Fruit fly (Drosophila melanogaster) whole organism, embryonic: Measurements from ENCODE around the gene CG17233.

ENCODE experiments used
- CG12219 ChIP-seq: fragments of 200-800 bp; sonication (Bioruptor generic); optimal IDR thresholded peaks from 3 replicates; lab custom pipeline; 2018; ENCODE audit warnings: missing biosample characterization, mild to moderate bottlenecking, missing genetic modification characterization
- CG13287 ChIP-seq: fragments of 200-800 bp; sonication (Bioruptor generic); IDR thresholded peaks from 2 replicates; pipeline ENCODE4 v1.3.6; 2022; ENCODE audit warnings: missing biosample characterization, missing genetic modification characterization; ENCODE audit not compliant: partially characterized antibody
- CG14710 ChIP-seq: fragments of 200-800 bp; sonication (Bioruptor generic); optimal IDR thresholded peaks from 3 replicates; lab custom pipeline; 2019; ENCODE audit warnings: missing biosample characterization, mild to moderate bottlenecking, missing genetic modification characterization, moderate library complexity
- CG16813 ChIP-seq: fragments of 200-800 bp; sonication (Bioruptor generic); IDR thresholded peaks from 3 replicates; pipeline ENCODE4 v1.3.6; 2022; ENCODE audit warnings: missing biosample characterization, missing genetic modification characterization; ENCODE audit not compliant: partially characterized antibody
- CG16815 ChIP-seq: fragments of 200-800 bp; sonication (Bioruptor generic); optimal IDR thresholded peaks from 3 replicates; lab custom pipeline; 2017; ENCODE audit warnings: missing biosample characterization, mild to moderate bottlenecking, missing genetic modification characterization
- CG1792 ChIP-seq: fragments of 200-800 bp; sonication (Bioruptor generic); optimal IDR thresholded peaks from 2 replicates; lab custom pipeline; 2016; ENCODE audit warnings: missing biosample characterization, missing genetic modification characterization
- CG18619 ChIP-seq: fragments of 200-800 bp; sonication (Bioruptor generic); optimal IDR thresholded peaks from 3 replicates; lab custom pipeline; 2017; ENCODE audit warnings: missing biosample characterization, mild to moderate bottlenecking, missing genetic modification characterization
- CG18764 ChIP-seq: fragments of 200-800 bp; sonication (Bioruptor generic); optimal IDR thresholded peaks from 3 replicates; lab custom pipeline; 2016; ENCODE audit warnings: missing biosample characterization, missing genetic modification characterization
- CG2199 ChIP-seq: fragments of 200-800 bp; sonication (Bioruptor generic); IDR thresholded peaks from 3 replicates; pipeline ENCODE4 v1.3.6; 2022; ENCODE audit warnings: missing biosample characterization, missing genetic modification characterization
- CG30403 ChIP-seq: fragments of 200-800 bp; sonication (Bioruptor generic); optimal IDR thresholded peaks from 3 replicates; lab custom pipeline; 2016; ENCODE audit warnings: missing biosample characterization, missing genetic modification characterization
- CG3726 ChIP-seq: fragments of 200-800 bp; sonication (Bioruptor generic); IDR thresholded peaks from 3 replicates; pipeline ENCODE4, ENCODE4 v1.3.6; 2022; ENCODE audit warnings: missing biosample characterization, missing genetic modification characterization
- CG4282 ChIP-seq: fragments of 200-800 bp; sonication (Bioruptor generic); optimal IDR thresholded peaks from 2 replicates; lab custom pipeline; 2016; ENCODE audit warnings: missing biosample characterization, missing genetic modification characterization
- CG5180 ChIP-seq: fragments of 200-800 bp; sonication (Bioruptor generic); optimal IDR thresholded peaks from 3 replicates; lab custom pipeline; 2017; ENCODE audit warnings: missing biosample characterization, missing genetic modification characterization, mild to moderate bottlenecking, moderate library complexity, missing genetic modification reagents
- CG6254 ChIP-seq: fragments of 200-800 bp; sonication (Bioruptor generic); optimal IDR thresholded peaks from 3 replicates; lab custom pipeline; 2017; ENCODE audit warnings: mild to moderate bottlenecking, missing biosample characterization, missing genetic modification reagents, missing genetic modification characterization
- CG6272 ChIP-seq: fragments of 200-800 bp; sonication (Bioruptor generic); IDR thresholded peaks from 2 replicates; pipeline ENCODE4 v1.3.6; 2022; ENCODE audit warnings: missing biosample characterization, missing genetic modification characterization
- CG6854 ChIP-seq: fragments of 200-800 bp; sonication (Bioruptor generic); optimal IDR thresholded peaks from 3 replicates; lab custom pipeline; 2017; ENCODE audit warnings: missing biosample characterization, mild to moderate bottlenecking, missing genetic modification characterization
- CG8478 ChIP-seq: fragments of >200 bp; optimal IDR thresholded peaks from 2 replicates; lab custom pipeline; 2018
- Dfd ChIP-seq, 2 experiments: fragments of >200 bp; optimal IDR thresholded peaks; 2 replicates each; lab custom pipeline; 2017; ENCODE audit warnings: missing biosample characterization in 2 of 2, missing genetic modification characterization in 2 of 2
- E2f2 ChIP-seq: fragments of 200-800 bp; sonication (Bioruptor generic); IDR thresholded peaks from 2 replicates; pipeline ENCODE4 v1.3.6; 2022; ENCODE audit warnings: missing biosample characterization, missing genetic modification characterization
- HmgZ ChIP-seq: fragments of 200-800 bp; sonication (Bioruptor generic); optimal IDR thresholded peaks from 2 replicates; lab custom pipeline; 2018; ENCODE audit warnings: missing biosample characterization, mild to moderate bottlenecking, missing genetic modification characterization
- Jarid2 ChIP-seq: fragments of 200-800 bp; sonication (Bioruptor generic); optimal IDR thresholded peaks from 3 replicates; lab custom pipeline; 2017; ENCODE audit warnings: mild to moderate bottlenecking, missing biosample characterization, missing genetic modification reagents, missing genetic modification characterization
- MBD-R2 ChIP-seq: fragments of 200-800 bp; sonication (Bioruptor generic); IDR thresholded peaks from 2 replicates; pipeline ENCODE4 v1.3.6; 2022; ENCODE audit warnings: missing biosample characterization, missing genetic modification characterization
- Myb ChIP-seq: fragments of 200-800 bp; sonication (Bioruptor generic); optimal IDR thresholded peaks from 2 replicates; lab custom pipeline; 2016; ENCODE audit warnings: missing biosample characterization, missing genetic modification characterization
- Scr ChIP-seq: fragments of 200-800 bp; sonication (Bioruptor generic); IDR thresholded peaks from 2 replicates; pipeline ENCODE4 v1.3.6; 2022; ENCODE audit warnings: missing biosample characterization, missing genetic modification characterization; ENCODE audit not compliant: partially characterized antibody
- bigmax ChIP-seq: fragments of 200-800 bp; sonication (Bioruptor generic); optimal IDR thresholded peaks from 2 replicates; lab custom pipeline; 2018; ENCODE audit warnings: missing biosample characterization, mild to moderate bottlenecking, missing genetic modification characterization
- bsh ChIP-seq, 2 experiments: fragments of 200-800 bp; sonication (Bioruptor generic); optimal IDR thresholded peaks; 2 replicates each; lab custom pipeline; 2017 to 2018; ENCODE audit warnings: mild to moderate bottlenecking in 2 of 2, missing biosample characterization in 2 of 2, missing genetic modification characterization in 2 of 2, moderate library complexity in 1 of 2
- chm ChIP-seq: fragments of 200-800 bp; sonication (Bioruptor generic); IDR thresholded peaks from 2 replicates; pipeline ENCODE4 v1.3.6; 2022; ENCODE audit warnings: missing biosample characterization, missing genetic modification characterization
- cwo ChIP-seq: fragments of 200-800 bp; sonication (Bioruptor generic); optimal IDR thresholded peaks from 3 replicates; lab custom pipeline; 2017; ENCODE audit warnings: missing biosample characterization, missing genetic modification characterization, mild to moderate bottlenecking, moderate library complexity, missing genetic modification reagents
- fd102C ChIP-seq: fragments of 200-800 bp; sonication (Bioruptor generic); optimal IDR thresholded peaks from 2 replicates; lab custom pipeline; 2018; ENCODE audit warnings: missing biosample characterization, mild to moderate bottlenecking, missing genetic modification characterization, moderate library complexity
- fd3F ChIP-seq: fragments of 200-800 bp; sonication (Bioruptor generic); optimal IDR thresholded peaks from 2 replicates; lab custom pipeline; 2018; ENCODE audit warnings: missing biosample characterization, mild to moderate bottlenecking, missing genetic modification characterization, moderate library complexity
- hb ChIP-seq: fragments of 200-800 bp; sonication (Bioruptor generic); IDR thresholded peaks from 3 replicates; pipeline ENCODE4 v1.3.6; 2022; ENCODE audit warnings: missing biosample characterization, missing genetic modification characterization; ENCODE audit not compliant: partially characterized antibody
- hbn ChIP-seq: fragments of 200-800 bp; sonication (Bioruptor generic); IDR thresholded peaks from 2 replicates; pipeline ENCODE4 v1.3.6; 2022; ENCODE audit warnings: missing biosample characterization, missing genetic modification characterization; ENCODE audit not compliant: partially characterized antibody
- mld ChIP-seq: fragments of 200-800 bp; sonication (Bioruptor generic); IDR thresholded peaks from 3 replicates; pipeline ENCODE4 v1.3.6; 2022; ENCODE audit warnings: missing biosample characterization, missing genetic modification characterization; ENCODE audit not compliant: partially characterized antibody
- pzg ChIP-seq: fragments of 200-800 bp; sonication (Bioruptor generic); optimal IDR thresholded peaks from 3 replicates; lab custom pipeline; 2018; ENCODE audit warnings: missing biosample characterization, mild to moderate bottlenecking, missing genetic modification characterization, moderate library complexity
- rib ChIP-seq: fragments of 200-800 bp; sonication (Bioruptor generic); IDR thresholded peaks from 2 replicates; pipeline ENCODE4 v1.3.6; 2022; ENCODE audit warnings: missing biosample characterization, missing genetic modification characterization
- run ChIP-seq: fragments of 200-800 bp; sonication (Bioruptor generic); optimal IDR thresholded peaks from 3 replicates; lab custom pipeline; 2018; ENCODE audit warnings: missing biosample characterization, mild to moderate bottlenecking, missing genetic modification characterization
- sens ChIP-seq: fragments of 200-800 bp; sonication (Bioruptor generic); peaks from one replicate; lab custom pipeline; 2016; ENCODE audit warnings: missing biosample characterization, missing genetic modification characterization
- sob ChIP-seq: fragments of 200-800 bp; sonication (Bioruptor generic); IDR thresholded peaks from 2 replicates; pipeline ENCODE4 v1.3.6; 2022; ENCODE audit warnings: missing biosample characterization, missing genetic modification characterization
- vfl ChIP-seq: fragments of 200-800 bp; sonication (Bioruptor generic); optimal IDR thresholded peaks from 2 replicates; lab custom pipeline; 2016; ENCODE audit warnings: missing biosample characterization, missing genetic modification characterization
- vnd ChIP-seq: fragments of 200-800 bp; sonication (Bioruptor generic); IDR thresholded peaks from 3 replicates; pipeline ENCODE4 v1.3.6; 2022; ENCODE audit warnings: missing biosample characterization, missing genetic modification characterization; ENCODE audit not compliant: partially characterized antibody

CG17233 gene

dm6 chr3L:20241987-20242982 lies 582 bp upstream of the CG17233 start (continued):
- TF ChIP-seq fd102C: no peak
- no peak for TF ChIP-seq CG1792 (GFP tag; lab: Kevin White, UChicago)
- peak; percentile 44 for TF ChIP-seq fd3F (GFP tag; lab: Kevin White, UChicago)
- no peak for TF ChIP-seq CG6254 (GFP tag; lab: Kevin White, UChicago)
- TF ChIP-seq E2f2 (GFP tag; lab: Robert Waterston, UW): peak; percentile 39; the same call in 1 of the 2 replicates

dm6 chr3L:20240753-20241152 lies 950 bp downstream of the CG17233 start, which contains the start of gene Clc:
Gene Clc, plus strand, starts transcription at chr3L:20241053.
- no peak for TF ChIP-seq MBD-R2 (GFP tag; lab: Robert Waterston, UW)
- TF ChIP-seq sens (GFP tag; lab: Kevin White, UChicago): peak; percentile 10

dm6 chr3L:20237167-20237566 lies 4.5 kb downstream of the CG17233 start:
- TF ChIP-seq chm (GFP tag; lab: Robert Waterston, UW): no peak
- TF ChIP-seq CG6272 (GFP tag; lab: Robert Waterston, UW): no peak
- no peak for TF ChIP-seq CG12219 (GFP tag; lab: Kevin White, UChicago)
- TF ChIP-seq CG6854 (GFP tag; lab: Kevin White, UChicago): no peak
- peak in 1 of 2 experiments; percentile 84 for TF ChIP-seq Dfd (GFP tag; optimal IDR thresholded peaks at IDR 0.05; lab: Kevin White, UChicago)
- TF ChIP-seq hbn (GFP tag; lab: Robert Waterston, UW): no peak
- TF ChIP-seq Jarid2: no peak
- peak; percentile 78 for TF ChIP-seq CG8478

dm6 chr3L:20231369-20231768 lies 10.3 kb downstream of the CG17233 start, which contains the start of gene CG13813:
Gene CG13813, plus strand, starts transcription at chr3L:20231669.
- TF ChIP-seq HmgZ (no peak), CG14710 (no peak), CG3726 (no peak), CG4282 (GFP tag; lab: Kevin White, UChicago) (no peak), hb (GFP tag; lab: Robert Waterston, UW) (no peak), CG18619 (GFP tag; lab: Kevin White, UChicago) (no peak), CG18764 (GFP tag; lab: Kevin White, UChicago) (no peak)

- peak; percentile 43 for TF ChIP-seq cwo (GFP tag; lab: Kevin White, UChicago)
- TF ChIP-seq CG16813 (GFP tag; lab: Robert Waterston, UW): 0 out of 3 replicates have a peak, but pooled peaks have one; percentile 43
- peak; percentile 45; the same call in 1 of the 3 replicates for TF ChIP-seq mld (GFP tag; lab: Robert Waterston, UW)
- peak; percentile 17 for TF ChIP-seq CG30403 (GFP tag; lab: Kevin White, UChicago)
- TF ChIP-seq Scr (GFP tag; lab: Robert Waterston, UW): peak; percentile 48; the same call in 1 of the 2 replicates
- peak; percentile 31; the same call in 1 of the 2 replicates for TF ChIP-seq CG13287 (GFP tag; lab: Robert Waterston, UW)
- no peak for TF ChIP-seq vfl
- peak; percentile 69 for TF ChIP-seq CG5180
- no peak for TF ChIP-seq CG2199 (GFP tag; lab: Robert Waterston, UW)
- peak in 1 of 2 experiments; percentile 23 for TF ChIP-seq bsh (GFP tag; optimal IDR thresholded peaks at IDR 0.05; lab: Kevin White, UChicago)
- peak; percentile 39; the same call in 1 of the 2 replicates for TF ChIP-seq sob (GFP tag; lab: Robert Waterston, UW)
- TF ChIP-seq Myb (GFP tag; lab: Kevin White, UChicago): peak; percentile 47
- TF ChIP-seq vnd (GFP tag; lab: Robert Waterston, UW): 0 out of 3 replicates have a peak, but pooled peaks have one; percentile 33
- no peak for TF ChIP-seq run (tag; lab: Kevin White, UChicago)
- TF ChIP-seq CG16815 (GFP tag; lab: Kevin White, UChicago): no peak
- peak; percentile 43 for TF ChIP-seq bigmax (GFP tag; lab: Kevin White, UChicago)
- peak; percentile 4 for TF ChIP-seq pzg
- peak; percentile 33; the same call in 1 of the 2 replicates for TF ChIP-seq rib (GFP tag; lab: Robert Waterston, UW)
Measured at dm6 chr3L:20230178-20230775, 11.4 kb downstream of the CG17233 start.
